Worm (Caenorhabditis elegans): ENCODE measurements around the gene npp-20.

DNA sequence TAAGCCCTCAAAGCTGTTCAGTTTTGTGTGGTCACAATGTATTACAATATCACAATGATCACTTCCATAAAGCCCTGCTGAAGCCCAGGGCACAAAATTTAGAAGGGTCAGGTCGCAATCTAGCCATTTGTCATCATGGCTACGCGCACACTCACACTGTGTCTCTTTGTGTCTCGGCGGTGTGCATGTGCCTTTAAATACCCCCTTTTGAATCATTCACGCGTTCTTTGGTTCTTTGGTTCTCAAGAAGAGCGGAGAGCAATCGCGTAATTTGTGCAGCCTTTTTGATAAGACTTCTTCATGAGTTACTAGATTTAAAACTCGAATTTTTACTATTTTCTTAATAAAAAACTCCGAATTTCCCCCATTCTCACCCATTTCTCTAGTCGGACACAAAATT, 40.8 kb downstream of the npp-20 start:
- TF ChIP-seq daf-16 (GFP tag; optimal IDR thresholded peaks at IDR 0.05) (no peak), daf-16 (tag; optimal IDR thresholded peaks at IDR 0.05) (peak; percentile 56), ama-1 (optimal IDR thresholded peaks at IDR 0.05) (no peak), zag-1 (tag; optimal IDR thresholded peaks at IDR 0.05) (no peak), mdl-1 (tag; optimal IDR thresholded peaks at IDR 0.05) (peak in 1 of 2 experiments; percentile 41), nhr-11 (tag; optimal IDR thresholded peaks at IDR 0.05) (no peak), daf-12 (tag; optimal IDR thresholded peaks at IDR 0.05) (no peak), R02D3.7 (tag; optimal IDR thresholded peaks at IDR 0.05) (no peak), skn-1 (tag; optimal IDR thresholded peaks at IDR 0.05) (no peak), unc-130 (GFP tag; optimal IDR thresholded peaks at IDR 0.05) (no peak)

Measured in whole organism, L4 larva.